Worm (Caenorhabditis elegans) whole organism, young adult: ENCODE data around the gene frm-8.

Experiments used
- B0019.2 ChIP-seq: fragments of 200-800 bp; sonication (Bioruptor generic); conservative IDR thresholded peaks from 2 replicates; pipeline ENCODE4 v1.3.6; 2022; ENCODE audit warnings: missing genetic modification reagents, missing genetic modification characterization, missing compliant biosample characterization
- D2030.7 ChIP-seq: fragments of 200-800 bp; sonication (Bioruptor generic); IDR thresholded peaks from 2 replicates; pipeline ENCODE4 v1.3.6; 2022; ENCODE audit warnings: missing genetic modification reagents, missing genetic modification characterization, missing compliant biosample characterization
- F33H1.4 ChIP-seq: fragments of 200-800 bp; sonication (Bioruptor generic); IDR thresholded peaks from 2 replicates; pipeline ENCODE4 v1.3.6; 2022; ENCODE audit warnings: missing genetic modification reagents, missing genetic modification characterization, missing compliant biosample characterization
- F39B2.1 ChIP-seq: fragments of 200-800 bp; sonication (Bioruptor generic); IDR thresholded peaks from 2 replicates; pipeline ENCODE4 v1.3.6; 2022; ENCODE audit warnings: missing genetic modification reagents, missing genetic modification characterization, missing compliant biosample characterization
- F55B11.4 ChIP-seq: sonication (generic microtip); optimal IDR thresholded peaks from 2 replicates; lab custom pipeline; 2016; ENCODE audit warnings: missing compliant biosample characterization, missing genetic modification characterization, borderline replicate concordance; ENCODE audit not compliant: insufficient read depth
- Y95B8A.8 ChIP-seq: fragments of 200-800 bp; sonication (Bioruptor generic); IDR thresholded peaks from 2 replicates; pipeline ENCODE4 v1.3.6; 2022; ENCODE audit warnings: missing genetic modification reagents, missing genetic modification characterization, missing compliant biosample characterization
- chd-7 ChIP-seq: sonication (generic microtip); optimal IDR thresholded peaks from 2 replicates; lab custom pipeline; 2016; ENCODE audit warnings: mild to moderate bottlenecking, missing genetic modification characterization, moderate library complexity, missing compliant biosample characterization
- efl-1 ChIP-seq: fragments of 150-350 bp; optimal IDR thresholded peaks from 2 replicates; lab custom pipeline; 2014; ENCODE audit warnings: missing biosample characterization, missing genetic modification reagents, missing genetic modification characterization
- ekl-4 ChIP-seq: fragments of 200-800 bp; sonication (Bioruptor generic); IDR thresholded peaks from 2 replicates; pipeline ENCODE4 v1.3.6; 2022; ENCODE audit warnings: missing genetic modification reagents, missing genetic modification characterization, missing compliant biosample characterization
- lin-35 ChIP-seq, 3 experiments: fragments of 150-350 bp in 2 of 3; sonication (generic microtip) in 1 of 3; optimal IDR thresholded peaks; 2 replicates each; lab custom pipeline; 2014 to 2018; ENCODE audit warnings: missing biosample characterization in 3 of 3, missing genetic modification characterization in 3 of 3, missing genetic modification reagents in 3 of 3
- mes-4 ChIP-seq: sonication (generic microtip); optimal IDR thresholded peaks from 2 replicates; lab custom pipeline; 2016; ENCODE audit warnings: missing genotype, missing genetic modification characterization, missing compliant biosample characterization
- nfyb-1 ChIP-seq: fragments of 200-800 bp; sonication (Bioruptor generic); IDR thresholded peaks from 2 replicates; pipeline ENCODE4 v1.3.6; 2022; ENCODE audit warnings: missing genetic modification reagents, missing genetic modification characterization, missing compliant biosample characterization
- nhr-120 ChIP-seq: fragments of 200-800 bp; sonication (Bioruptor generic); IDR thresholded peaks from 2 replicates; pipeline ENCODE4 v1.3.6; 2022; ENCODE audit warnings: missing genetic modification characterization, missing compliant biosample characterization
- nhr-80 ChIP-seq: sonication (generic microtip); optimal IDR thresholded peaks from 2 replicates; lab custom pipeline; 2016; ENCODE audit warnings: missing genetic modification characterization, missing compliant biosample characterization
- pha-4 ChIP-seq: fragments of 150-350 bp; sonication (generic microtip); optimal IDR thresholded peaks from 2 replicates; lab custom pipeline; 2014; ENCODE audit warnings: missing biosample characterization, missing genetic modification reagents, missing genetic modification characterization
- rec-8 ChIP-seq, 2 experiments: sonication (generic microtip); optimal IDR thresholded peaks; 2 replicates each; lab custom pipeline; 2016; ENCODE audit warnings: mild to moderate bottlenecking in 2 of 2, missing genetic modification characterization in 2 of 2, missing genetic modification reagents in 2 of 2, missing genotype in 2 of 2, missing biosample characterization in 1 of 2, missing compliant biosample characterization in 1 of 2, moderate library complexity in 1 of 2
- snpc-3.4 ChIP-seq: sonication (generic microtip); optimal IDR thresholded peaks from 2 replicates; lab custom pipeline; 2017; ENCODE audit warnings: missing genetic modification characterization, mild to moderate bottlenecking, missing compliant biosample characterization, antibody characterized with exemption, moderate library complexity, missing genotype, missing genetic modification reagents
- snpc-4 ChIP-seq, 5 experiments: fragments of 150-350 bp in 1 of 5; sonication (generic microtip) in 4 of 5; optimal IDR thresholded peaks; 2 replicates each; lab custom pipeline; 2014 to 2018; ENCODE audit warnings: missing genetic modification characterization in 5 of 5, missing biosample characterization in 3 of 5, antibody characterized with exemption in 2 of 5, mild to moderate bottlenecking in 2 of 5, missing compliant biosample characterization in 2 of 5, missing genotype in 2 of 5, moderate library complexity in 2 of 5, missing genetic modification reagents in 1 of 5
- ztf-18 ChIP-seq: sonication (generic microtip); optimal IDR thresholded peaks from 2 replicates; lab custom pipeline; 2016; ENCODE audit warnings: missing genotype, mild to moderate bottlenecking, missing genetic modification characterization, missing compliant biosample characterization
- ztf-6 ChIP-seq: fragments of 200-800 bp; sonication (Bioruptor generic); IDR thresholded peaks from 2 replicates; pipeline ENCODE4 v1.3.6; 2022; ENCODE audit warnings: missing genetic modification reagents, missing genetic modification characterization, missing compliant biosample characterization

frm-8 gene

ce11 chrIII:3152848-3153247 lies 66.1 kb downstream of the frm-8 start, which contains the start of gene C44B11.6:
C44B11.6 (plus strand) TSS chrIII:3153148.
- TF ChIP-seq ekl-4 (GFP tag; lab: Robert Waterston, UW) (no peak), nfyb-1 (GFP tag; lab: Robert Waterston, UW) (no peak), lin-35 (GFP tag; optimal IDR thresholded peaks at IDR 0.05; lab: Kevin White, UChicago) (no peak), chd-7 (tag; lab: Kevin White, UChicago) (no peak), F55B11.4 (no peak), Y95B8A.8 (GFP tag; lab: Robert Waterston, UW) (no peak), snpc-3.4 (no peak), nhr-80 (tag; lab: Kevin White, UChicago) (no peak), D2030.7 (GFP tag; lab: Robert Waterston, UW) (no peak), efl-1 (GFP tag; lab: Kevin White, UChicago) (no peak), B0019.2 (GFP tag; lab: Robert Waterston, UW) (no peak), F39B2.1 (GFP tag; lab: Robert Waterston, UW) (no peak), ztf-18 (tag; lab: Kevin White, UChicago) (no peak), mes-4 (no peak), rec-8 (tag; optimal IDR thresholded peaks at IDR 0.05; lab: Kevin White, UChicago) (no peak), nhr-120 (no peak), pha-4 (tag; lab: Kevin White, UChicago) (no peak), F33H1.4 (GFP tag; lab: Robert Waterston, UW) (no peak), ztf-6 (GFP tag; lab: Robert Waterston, UW) (no peak), snpc-4 (GFP tag; optimal IDR thresholded peaks at IDR 0.05; lab: Kevin White, UChicago) (no peak), snpc-4 (tag; optimal IDR thresholded peaks at IDR 0.05; lab: Kevin White, UChicago) (no peak)
